Fruit fly (Drosophila melanogaster) whole organism, embryonic: ENCODE measurements around the gene Unr.
A peak's percentile ranks its signal among the peaks of the same experiment; 100 is the strongest.

ENCODE experiments used
- Adf1 ChIP-seq: fragments of 200-800 bp; sonication (Bioruptor generic); IDR thresholded peaks from 2 replicates; pipeline ENCODE4 v1.3.6; 2022; ENCODE audit warnings: missing biosample characterization, missing genetic modification characterization
- CG10565 ChIP-seq: fragments of 200-800 bp; sonication (Bioruptor generic); optimal IDR thresholded peaks from 3 replicates; lab custom pipeline; 2016; ENCODE audit warnings: missing biosample characterization, mild to moderate bottlenecking, missing genetic modification characterization
- CG12104 ChIP-seq: fragments of 200-800 bp; sonication (Bioruptor generic); optimal IDR thresholded peaks from 3 replicates; lab custom pipeline; 2016; ENCODE audit warnings: missing biosample characterization, missing genetic modification characterization
- CG12155 ChIP-seq: fragments of 200-800 bp; sonication (Bioruptor generic); optimal IDR thresholded peaks from 3 replicates; lab custom pipeline; 2016; ENCODE audit warnings: missing biosample characterization, missing genetic modification characterization
- CG12391 ChIP-seq: fragments of 200-800 bp; sonication (Bioruptor generic); optimal IDR thresholded peaks from 3 replicates; lab custom pipeline; 2018; ENCODE audit warnings: missing biosample characterization, mild to moderate bottlenecking, missing genetic modification characterization, moderate library complexity
- CG12769 ChIP-seq: fragments of 200-800 bp; sonication (Bioruptor generic); optimal IDR thresholded peaks from 2 replicates; lab custom pipeline; 2019; ENCODE audit warnings: missing biosample characterization, mild to moderate bottlenecking, missing genetic modification characterization, moderate library complexity
- CG13296 ChIP-seq: fragments of 200-800 bp; sonication (Bioruptor generic); optimal IDR thresholded peaks from 3 replicates; lab custom pipeline; 2018; ENCODE audit warnings: missing biosample characterization, mild to moderate bottlenecking, missing genetic modification characterization
- CG15514 ChIP-seq: fragments of 200-800 bp; sonication (Bioruptor generic); optimal IDR thresholded peaks from 3 replicates; lab custom pipeline; 2017; ENCODE audit warnings: missing biosample characterization, missing genetic modification characterization, mild to moderate bottlenecking, moderate library complexity, missing genetic modification reagents
- CG17186 ChIP-seq: fragments of 200-800 bp; sonication (Bioruptor generic); optimal IDR thresholded peaks from 3 replicates; lab custom pipeline; 2017; ENCODE audit warnings: missing biosample characterization, missing genetic modification reagents, missing genetic modification characterization
- CG2199 ChIP-seq: fragments of 200-800 bp; sonication (Bioruptor generic); IDR thresholded peaks from 3 replicates; pipeline ENCODE4 v1.3.6; 2022; ENCODE audit warnings: missing biosample characterization, missing genetic modification characterization
- CG4360 ChIP-seq: fragments of 200-800 bp; sonication (Bioruptor generic); IDR thresholded peaks from 2 replicates; pipeline ENCODE4 v1.3.6; 2022; ENCODE audit warnings: missing biosample characterization, missing genetic modification characterization
- CG6689 ChIP-seq: fragments of 200-800 bp; sonication (Bioruptor generic); IDR thresholded peaks from 2 replicates; pipeline ENCODE4 v1.3.6; 2022; ENCODE audit warnings: missing biosample characterization, missing genetic modification characterization
- CG6854 ChIP-seq: fragments of 200-800 bp; sonication (Bioruptor generic); optimal IDR thresholded peaks from 3 replicates; lab custom pipeline; 2017; ENCODE audit warnings: missing biosample characterization, mild to moderate bottlenecking, missing genetic modification characterization
- CG7745 ChIP-seq: fragments of 200-800 bp; sonication (Bioruptor generic); optimal IDR thresholded peaks from 2 replicates; lab custom pipeline; 2018; ENCODE audit warnings: missing biosample characterization, mild to moderate bottlenecking, missing genetic modification characterization, moderate library complexity
- D ChIP-seq, 2 experiments: fragments of 200-800 bp in 1 of 2; fragments of >200 bp in 1 of 2; sonication (Bioruptor generic) in 1 of 2; optimal IDR thresholded peaks; 2 replicates in 1 of 2; 3 replicates in 1 of 2; lab custom pipeline; 2017; ENCODE audit warnings: mild to moderate bottlenecking in 1 of 2, missing biosample characterization in 1 of 2, missing genetic modification characterization in 1 of 2, missing genetic modification reagents in 1 of 2
- Dp ChIP-seq: fragments of 200-800 bp; sonication (Bioruptor generic); optimal IDR thresholded peaks from 2 replicates; lab custom pipeline; 2018; ENCODE audit warnings: missing biosample characterization, mild to moderate bottlenecking, missing genetic modification characterization, moderate library complexity
- Hey ChIP-seq: fragments of 200-800 bp; sonication (Bioruptor generic); optimal IDR thresholded peaks from 3 replicates; lab custom pipeline; 2018; ENCODE audit warnings: missing biosample characterization, mild to moderate bottlenecking, missing genetic modification characterization
- Med ChIP-seq: fragments of 200-800 bp; sonication (Bioruptor generic); peaks from one replicate; lab custom pipeline; 2016; ENCODE audit warnings: missing biosample characterization, missing genetic modification characterization, mild to moderate bottlenecking, inconsistent platforms, moderate library complexity
- NK7.1 ChIP-seq: fragments of 200-800 bp; sonication (Bioruptor generic); optimal IDR thresholded peaks from 3 replicates; lab custom pipeline; 2016; ENCODE audit warnings: missing biosample characterization, missing genetic modification characterization
- Neu2 ChIP-seq: fragments of 200-800 bp; sonication (Bioruptor generic); optimal IDR thresholded peaks from 3 replicates; lab custom pipeline; 2016; ENCODE audit warnings: missing biosample characterization, missing genetic modification characterization, borderline replicate concordance
- Poxn ChIP-seq: fragments of 200-800 bp; sonication (Bioruptor generic); IDR thresholded peaks from 2 replicates; pipeline ENCODE4 v1.3.6; 2022; ENCODE audit warnings: missing biosample characterization, missing genetic modification characterization
- Rx ChIP-seq: fragments of 200-800 bp; sonication (Bioruptor generic); IDR thresholded peaks from 2 replicates; pipeline ENCODE4 v1.3.6; 2022; ENCODE audit warnings: missing biosample characterization, missing genetic modification characterization
- Vsx1 ChIP-seq: fragments of 200-800 bp; sonication (Bioruptor generic); optimal IDR thresholded peaks from 2 replicates; lab custom pipeline; 2017; ENCODE audit warnings: missing biosample characterization, mild to moderate bottlenecking, missing genetic modification characterization, missing genetic modification reagents
- Xbp1 ChIP-seq: fragments of 200-800 bp; sonication (Bioruptor generic); optimal IDR thresholded peaks from 3 replicates; lab custom pipeline; 2016; ENCODE audit warnings: missing biosample characterization, mild to moderate bottlenecking, missing genetic modification characterization
- ac ChIP-seq: fragments of 200-800 bp; sonication (Bioruptor generic); optimal IDR thresholded peaks from 3 replicates; lab custom pipeline; 2017; ENCODE audit warnings: missing biosample characterization, mild to moderate bottlenecking, missing genetic modification characterization
- bbx ChIP-seq: fragments of 200-800 bp; sonication (Bioruptor generic); IDR thresholded peaks from 2 replicates; pipeline ENCODE4 v1.3.6; 2022; ENCODE audit warnings: missing biosample characterization, missing genetic modification characterization; ENCODE audit not compliant: partially characterized antibody
- bsh ChIP-seq, 2 experiments: fragments of 200-800 bp; sonication (Bioruptor generic); optimal IDR thresholded peaks; 2 replicates each; lab custom pipeline; 2017 to 2018; ENCODE audit warnings: mild to moderate bottlenecking in 2 of 2, missing biosample characterization in 2 of 2, missing genetic modification characterization in 2 of 2, moderate library complexity in 1 of 2
- chinmo ChIP-seq: fragments of 200-800 bp; sonication (Bioruptor generic); IDR thresholded peaks from 4 replicates; pipeline ENCODE4 v1.3.6; 2022; ENCODE audit warnings: missing biosample characterization, missing genetic modification characterization; ENCODE audit not compliant: partially characterized antibody
- ewg ChIP-seq: fragments of 200-800 bp; sonication (Bioruptor generic); optimal IDR thresholded peaks from 3 replicates; lab custom pipeline; 2017; ENCODE audit warnings: mild to moderate bottlenecking, missing biosample characterization, missing genetic modification reagents, missing genetic modification characterization
- grau ChIP-seq: fragments of 200-800 bp; optimal IDR thresholded peaks from 3 replicates; lab custom pipeline; 2019; ENCODE audit warnings: missing biosample characterization, mild to moderate bottlenecking, missing genetic modification characterization, moderate library complexity
- grn ChIP-seq: fragments of 200-800 bp; sonication (Bioruptor generic); optimal IDR thresholded peaks from 3 replicates; lab custom pipeline; 2017; ENCODE audit warnings: missing biosample characterization, missing genetic modification characterization
- kay ChIP-seq: fragments of 200-800 bp; sonication (Bioruptor generic); optimal IDR thresholded peaks from 2 replicates; lab custom pipeline; 2016; ENCODE audit warnings: missing biosample characterization, missing genetic modification characterization
- knrl ChIP-seq: fragments of 200-800 bp; sonication (Bioruptor generic); IDR thresholded peaks from 3 replicates; pipeline ENCODE4 v1.3.6; 2022; ENCODE audit warnings: missing biosample characterization, missing genetic modification characterization; ENCODE audit not compliant: partially characterized antibody
- lov ChIP-seq, 2 experiments: fragments of 200-800 bp in 1 of 2; fragments of >200 bp in 1 of 2; sonication (Bioruptor generic) in 1 of 2; IDR thresholded peaks in 1 of 2; optimal IDR thresholded peaks in 1 of 2; 2 replicates in 1 of 2; 3 replicates in 1 of 2; pipeline versions ENCODE4 v1.3.6 to Lab custom; 2017 to 2022; ENCODE audit warnings: missing biosample characterization in 1 of 2, missing genetic modification characterization in 1 of 2
- mld ChIP-seq: fragments of 200-800 bp; sonication (Bioruptor generic); IDR thresholded peaks from 3 replicates; pipeline ENCODE4 v1.3.6; 2022; ENCODE audit warnings: missing biosample characterization, missing genetic modification characterization; ENCODE audit not compliant: partially characterized antibody
- nerfin-1 ChIP-seq: fragments of 200-800 bp; sonication (Bioruptor generic); optimal IDR thresholded peaks from 3 replicates; lab custom pipeline; 2019; ENCODE audit warnings: missing biosample characterization, mild to moderate bottlenecking, missing genetic modification characterization, moderate library complexity
- pb ChIP-seq: fragments of 200-800 bp; sonication (Bioruptor generic); optimal IDR thresholded peaks from 3 replicates; lab custom pipeline; 2016; ENCODE audit warnings: missing biosample characterization, missing genetic modification characterization
- pnt ChIP-seq: fragments of 200-800 bp; sonication (Bioruptor generic); optimal IDR thresholded peaks from 3 replicates; lab custom pipeline; 2016; ENCODE audit warnings: missing biosample characterization, missing genetic modification characterization
- pros ChIP-seq: fragments of 200-800 bp; sonication (Bioruptor generic); optimal IDR thresholded peaks from 3 replicates; lab custom pipeline; 2019; ENCODE audit warnings: missing biosample characterization, mild to moderate bottlenecking, missing genetic modification characterization, moderate library complexity
- sd ChIP-seq: fragments of 200-800 bp; sonication (Bioruptor generic); optimal IDR thresholded peaks from 3 replicates; lab custom pipeline; 2018; ENCODE audit warnings: missing biosample characterization, mild to moderate bottlenecking, missing genetic modification characterization, moderate library complexity
- sug ChIP-seq: fragments of 200-800 bp; optimal IDR thresholded peaks from 2 replicates; lab custom pipeline; 2019; ENCODE audit warnings: missing biosample characterization, mild to moderate bottlenecking, missing genetic modification characterization, moderate library complexity
- twi ChIP-seq: fragments of 200-800 bp; optimal IDR thresholded peaks from 2 replicates; lab custom pipeline; 2019; ENCODE audit warnings: missing biosample characterization, mild to moderate bottlenecking, missing genetic modification characterization, moderate library complexity
- unc-4 ChIP-seq: fragments of 200-800 bp; sonication (Bioruptor generic); IDR thresholded peaks from 2 replicates; pipeline ENCODE4 v1.3.6; 2022; ENCODE audit warnings: missing biosample characterization, missing genetic modification characterization; ENCODE audit not compliant: partially characterized antibody
- vvl ChIP-seq: fragments of 200-800 bp; sonication (Bioruptor generic); IDR thresholded peaks from 2 replicates; pipeline ENCODE4 v1.3.6; 2022; ENCODE audit warnings: missing biosample characterization, missing genetic modification characterization
- wdn ChIP-seq: fragments of 200-800 bp; sonication (Bioruptor generic); IDR thresholded peaks from 2 replicates; pipeline ENCODE4 v1.3.6; 2022; ENCODE audit warnings: missing biosample characterization, missing genetic modification characterization

The Unr gene

DNA sequence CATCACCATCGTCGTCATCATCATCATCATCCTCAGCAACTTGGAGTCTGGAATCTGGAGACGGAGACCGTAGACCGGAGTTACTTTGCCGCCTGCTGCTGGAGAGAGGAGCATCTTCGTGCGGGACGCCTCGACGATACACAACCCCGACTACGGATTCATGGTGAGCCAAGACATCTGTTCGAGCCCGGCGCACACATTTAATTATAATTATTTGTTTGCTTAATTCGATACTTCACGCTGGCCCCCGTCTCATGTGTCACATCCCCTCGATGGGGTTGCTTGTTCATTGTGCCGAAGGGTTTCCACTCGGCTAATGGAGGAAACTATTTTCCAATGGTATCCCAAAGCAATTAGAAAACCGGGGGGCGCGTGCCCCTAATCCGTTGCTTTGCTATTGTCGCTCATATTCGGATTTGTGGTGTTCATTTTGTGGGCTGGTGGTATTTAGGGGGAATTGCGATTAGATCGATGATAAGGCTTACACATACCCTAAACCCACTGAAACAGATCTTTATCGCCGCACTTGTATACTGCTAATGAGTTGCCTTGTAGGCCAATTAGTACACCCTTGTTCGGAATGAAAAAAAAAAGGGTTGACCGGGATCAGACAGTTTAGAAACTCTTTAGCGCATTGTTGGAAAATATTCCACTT, 9.9 kb upstream of the Unr start (continued):
- no peak for TF ChIP-seq pb
- TF ChIP-seq CG4360, result peak; percentile 4; the same call in 1 of the 2 replicates
- peak; percentile 1 for TF ChIP-seq CG12769 (tag; lab: Kevin White, UChicago)
- no peak for TF ChIP-seq CG10565
- peak; percentile 14; the same call in 1 of the 4 replicates for TF ChIP-seq chinmo
- TF ChIP-seq Dp (GFP tag; lab: Kevin White, UChicago), result no peak
- TF ChIP-seq NK7.1 (GFP tag; lab: Kevin White, UChicago), result no peak
- no peak for TF ChIP-seq CG6689 (GFP tag; lab: Robert Waterston, UW)
- no peak for TF ChIP-seq grau
- no peak for TF ChIP-seq CG17186 (GFP tag; lab: Kevin White, UChicago)
- peak; percentile 90 for TF ChIP-seq Vsx1 (GFP tag; lab: Kevin White, UChicago)
- TF ChIP-seq sug (tag; lab: Kevin White, UChicago), result peak; percentile 61
- TF ChIP-seq mld (GFP tag; lab: Robert Waterston, UW), result no peak
- TF ChIP-seq CG6854 (GFP tag; lab: Kevin White, UChicago), result no peak
- TF ChIP-seq pnt (GFP tag; lab: Kevin White, UChicago), result no peak
- no peak for TF ChIP-seq Neu2 (GFP tag; lab: Kevin White, UChicago)
- no peak for TF ChIP-seq CG12104 (GFP tag; lab: Kevin White, UChicago)
- TF ChIP-seq CG7745, result peak; percentile 71
- TF ChIP-seq Poxn (GFP tag; lab: Robert Waterston, UW), result no peak
- TF ChIP-seq vvl (GFP tag; lab: Robert Waterston, UW), result no peak
- TF ChIP-seq knrl, result no peak
- no peak for TF ChIP-seq Adf1 (GFP tag; lab: Robert Waterston, UW)
- no peak for TF ChIP-seq CG12155 (GFP tag; lab: Kevin White, UChicago)
- no peak for TF ChIP-seq bbx (GFP tag; lab: Robert Waterston, UW)
- no peak for TF ChIP-seq CG15514 (GFP tag; lab: Kevin White, UChicago)
- TF ChIP-seq Xbp1, result no peak
- no peak for TF ChIP-seq kay (GFP tag; lab: Kevin White, UChicago)
- no peak for TF ChIP-seq CG12391 (tag; lab: Kevin White, UChicago)
- TF ChIP-seq ewg (GFP tag; lab: Kevin White, UChicago), result no peak
- TF ChIP-seq nerfin-1 (tag; lab: Kevin White, UChicago), result no peak
- TF ChIP-seq D (optimal IDR thresholded peaks at IDR 0.05; lab: Kevin White, UChicago), result no peak
- no peak for TF ChIP-seq D (GFP tag; optimal IDR thresholded peaks at IDR 0.05; lab: Kevin White, UChicago)
- TF ChIP-seq bsh (GFP tag; optimal IDR thresholded peaks at IDR 0.05; lab: Kevin White, UChicago), result no peak
- peak; percentile 93 for TF ChIP-seq grn (GFP tag; lab: Kevin White, UChicago)
- TF ChIP-seq unc-4, result no peak
- TF ChIP-seq pros (GFP tag; lab: Kevin White, UChicago), result peak; percentile 54
- TF ChIP-seq sd (tag; lab: Kevin White, UChicago), result peak; percentile 63
- no peak for TF ChIP-seq CG13296
- no peak for TF ChIP-seq wdn
- TF ChIP-seq lov (optimal IDR thresholded peaks at IDR 0.05; lab: Kevin White, UChicago), result no peak
- TF ChIP-seq lov (GFP tag; IDR thresholded peaks at IDR 0.05; lab: Robert Waterston, UW), result 0 out of 3 replicates have a peak, but pooled peaks have one; percentile 44
- peak; percentile 94 for TF ChIP-seq Hey (tag; lab: Kevin White, UChicago)
- TF ChIP-seq twi (tag; lab: Kevin White, UChicago), result peak; percentile 38
- peak; percentile 17 for TF ChIP-seq Med
- 0 out of 3 replicates have a peak, but pooled peaks have one; percentile 47 for TF ChIP-seq CG2199 (GFP tag; lab: Robert Waterston, UW)
- no peak for TF ChIP-seq Rx (GFP tag; lab: Robert Waterston, UW)
- TF ChIP-seq ac (GFP tag; lab: Kevin White, UChicago), result no peak
